Fruit fly (Drosophila melanogaster): Measurements from ENCODE around the gene Rpn5.
A peak's percentile ranks its signal among the peaks of the same experiment; 100 is the strongest.

Rpn5 gene

DNA sequence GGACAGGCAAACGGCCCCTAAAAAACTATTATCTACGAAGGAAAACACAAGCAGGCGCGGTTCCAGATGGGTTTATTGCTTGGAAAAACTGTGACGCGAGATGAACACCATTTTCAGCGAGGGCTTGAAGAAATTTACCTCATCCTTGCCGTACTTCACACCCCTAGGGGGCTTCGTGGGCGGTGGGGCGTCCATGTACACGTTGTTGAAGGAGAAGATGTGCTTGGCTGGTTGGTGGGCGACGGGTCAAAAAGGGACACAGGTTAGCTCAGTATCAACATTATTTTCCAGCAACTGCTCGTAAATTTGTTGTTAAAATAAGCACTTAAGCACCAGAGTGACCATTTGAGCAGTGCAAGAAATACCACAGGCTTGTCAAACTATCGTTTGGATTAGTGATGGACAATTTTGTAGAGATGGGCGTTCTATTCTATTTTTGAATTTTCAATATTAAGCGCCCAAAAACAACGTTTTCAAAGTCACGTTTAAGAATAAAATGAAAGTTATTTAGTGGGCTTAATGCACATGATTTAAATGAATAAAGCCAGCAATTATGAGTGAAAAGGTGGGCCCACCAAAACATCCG is 30.6 kb upstream of the Rpn5 start, which contains the start of gene Sec8 (continued):
- TF ChIP-seq eyg (GFP tag; optimal IDR thresholded peaks at IDR 0.05), result no peak
- TF ChIP-seq z (GFP tag; IDR thresholded peaks at IDR 0.05), result no peak
- TF ChIP-seq tna (GFP tag; IDR thresholded peaks at IDR 0.05; ENCODE audit: partially characterized antibody), result peak; percentile 74
- no peak for TF ChIP-seq p53 (GFP tag; optimal IDR thresholded peaks at IDR 0.05)
- peak; percentile 91 for TF ChIP-seq CG6791 (GFP tag; IDR thresholded peaks at IDR 0.05; ENCODE audit: partially characterized antibody)
- TF ChIP-seq Adf1 (GFP tag; IDR thresholded peaks at IDR 0.05), result no peak
- TF ChIP-seq Vsx1 (GFP tag; optimal IDR thresholded peaks at IDR 0.05), result no peak
- no peak for TF ChIP-seq CG18262 (tag; optimal IDR thresholded peaks at IDR 0.05)
- peak; percentile 31 for TF ChIP-seq maf-S (GFP tag; optimal IDR thresholded peaks at IDR 0.05)
- peak; percentile 71 for TF ChIP-seq ato (GFP tag; IDR thresholded peaks at IDR 0.05; ENCODE audit: partially characterized antibody)
- no peak for TF ChIP-seq Poxn (GFP tag; IDR thresholded peaks at IDR 0.05)
- no peak for TF ChIP-seq cwo (GFP tag; optimal IDR thresholded peaks at IDR 0.05)
- no peak for TF ChIP-seq aop (GFP tag; IDR thresholded peaks at IDR 0.05)
- no peak for TF ChIP-seq CG11093 (GFP tag; IDR thresholded peaks at IDR 0.05)
- no peak for TF ChIP-seq usp (GFP tag; optimal IDR thresholded peaks at IDR 0.05)
- TF ChIP-seq CG30431 (GFP tag; optimal IDR thresholded peaks at IDR 0.05), result no peak
- no peak for TF ChIP-seq CG5953 (GFP tag; IDR thresholded peaks at IDR 0.05)
- no peak for TF ChIP-seq HLH3B (GFP tag; IDR thresholded peaks at IDR 0.05)
- TF ChIP-seq CG10366 (GFP tag; IDR thresholded peaks at IDR 0.05), result peak; percentile 25; the same call in 1 of the 2 replicates
- TF ChIP-seq CG15073 (GFP tag; optimal IDR thresholded peaks at IDR 0.05), result no peak
- peak; percentile 17 for TF ChIP-seq lbe (GFP tag; optimal IDR thresholded peaks at IDR 0.05)
- no peak for TF ChIP-seq wor (GFP tag; IDR thresholded peaks at IDR 0.05)
- no peak for TF ChIP-seq ham (GFP tag; IDR thresholded peaks at IDR 0.05)
- TF ChIP-seq CG2712 (tag; optimal IDR thresholded peaks at IDR 0.05), result peak; percentile 60
- no peak for TF ChIP-seq Drgx (GFP tag; IDR thresholded peaks at IDR 0.05)
- TF ChIP-seq unc-4 (GFP tag; IDR thresholded peaks at IDR 0.05; ENCODE audit: partially characterized antibody), result peak; percentile 83
- no peak for TF ChIP-seq Sox100B (GFP tag; optimal IDR thresholded peaks at IDR 0.05)
- no peak for TF ChIP-seq Sox102F (GFP tag; optimal IDR thresholded peaks at IDR 0.05)
- no peak for TF ChIP-seq pb (GFP tag; optimal IDR thresholded peaks at IDR 0.05)
- no peak for TF ChIP-seq CG15479 (GFP tag; optimal IDR thresholded peaks at IDR 0.05)
- TF ChIP-seq hth (optimal IDR thresholded peaks at IDR 0.05), result no peak
- no peak for TF ChIP-seq CG8281 (tag; optimal IDR thresholded peaks at IDR 0.05)
- no peak for TF ChIP-seq klu (GFP tag; IDR thresholded peaks at IDR 0.05)
- no peak for TF ChIP-seq CG10274 (GFP tag; optimal IDR thresholded peaks at IDR 0.05)
- no peak for TF ChIP-seq CG6813 (GFP tag; optimal IDR thresholded peaks at IDR 0.05)
- TF ChIP-seq CG17912 (GFP tag; optimal IDR thresholded peaks at IDR 0.05), result no peak
- TF ChIP-seq luna (GFP tag; optimal IDR thresholded peaks at IDR 0.05), result peak; percentile 23
- TF ChIP-seq CG11456 (GFP tag; IDR thresholded peaks at IDR 0.05), result peak; percentile 56; the same call in 1 of the 3 replicates
- TF ChIP-seq Atf3 (GFP tag; optimal IDR thresholded peaks at IDR 0.05), result peak; percentile 26
- peak; percentile 15 for TF ChIP-seq nom (GFP tag; optimal IDR thresholded peaks at IDR 0.05)
- peak; percentile 27 for TF ChIP-seq shn (GFP tag; optimal IDR thresholded peaks at IDR 0.05)
- no peak for TF ChIP-seq CG32767 (GFP tag; IDR thresholded peaks at IDR 0.05)
- no peak for TF ChIP-seq Ravus (GFP tag; IDR thresholded peaks at IDR 0.05)
- peak; percentile 37 for TF ChIP-seq CG4282 (GFP tag; optimal IDR thresholded peaks at IDR 0.05)
- no peak for TF ChIP-seq ara (GFP tag; IDR thresholded peaks at IDR 0.05)
- TF ChIP-seq Ada2b (GFP tag; IDR thresholded peaks at IDR 0.05), result no peak
- TF ChIP-seq tll (GFP tag; optimal IDR thresholded peaks at IDR 0.05), result no peak
- no peak for TF ChIP-seq CG9215 (GFP tag; IDR thresholded peaks at IDR 0.05)
- TF ChIP-seq Blimp-1 (GFP tag; optimal IDR thresholded peaks at IDR 0.05), result no peak
- TF ChIP-seq CG17359 (tag; optimal IDR thresholded peaks at IDR 0.05), result no peak
- TF ChIP-seq CG11560 (tag; IDR thresholded peaks at IDR 0.05), result no peak

Measured in whole organism, embryonic.